Worm (Caenorhabditis elegans): ENCODE measurements around the gene fah-1.

Gene fah-1

ce11 chrX:6462479-6462878 lies 13.8 kb upstream of the fah-1 start:
- TF ChIP-seq F13C5.2 (tag; optimal IDR thresholded peaks at IDR 0.05) = no peak

ce11 chrX:6461729-6462128 lies 13.0 kb upstream of the fah-1 start, which contains the start of gene K04E7.1:
TSS of gene K04E7.1 (plus strand) at chrX:6462029.
- TF ChIP-seq F13C5.2 (tag; optimal IDR thresholded peaks at IDR 0.05) = no peak
- no peak for TF ChIP-seq ama-1 (optimal IDR thresholded peaks at IDR 0.05)

- TF ChIP-seq tbx-11 (GFP tag; IDR thresholded peaks at IDR 0.05) = no peak
- TF ChIP-seq scrt-1 (GFP tag; IDR thresholded peaks at IDR 0.05) = no peak
- TF ChIP-seq ceh-13 (GFP tag; optimal IDR thresholded peaks at IDR 0.05) = no peak
- no peak for TF ChIP-seq hnd-1 (tag; optimal IDR thresholded peaks at IDR 0.05)
- TF ChIP-seq ets-7 (tag; optimal IDR thresholded peaks at IDR 0.05) = no peak
- no peak for TF ChIP-seq ceh-36 (tag; optimal IDR thresholded peaks at IDR 0.05)
- TF ChIP-seq tra-4 (tag; optimal IDR thresholded peaks at IDR 0.05) = no peak
- TF ChIP-seq hmbx-1 (tag; optimal IDR thresholded peaks at IDR 0.05) = no peak
Observed at ce11 chrX:6460123-6460522, 11.4 kb upstream of the fah-1 start.

DNA sequence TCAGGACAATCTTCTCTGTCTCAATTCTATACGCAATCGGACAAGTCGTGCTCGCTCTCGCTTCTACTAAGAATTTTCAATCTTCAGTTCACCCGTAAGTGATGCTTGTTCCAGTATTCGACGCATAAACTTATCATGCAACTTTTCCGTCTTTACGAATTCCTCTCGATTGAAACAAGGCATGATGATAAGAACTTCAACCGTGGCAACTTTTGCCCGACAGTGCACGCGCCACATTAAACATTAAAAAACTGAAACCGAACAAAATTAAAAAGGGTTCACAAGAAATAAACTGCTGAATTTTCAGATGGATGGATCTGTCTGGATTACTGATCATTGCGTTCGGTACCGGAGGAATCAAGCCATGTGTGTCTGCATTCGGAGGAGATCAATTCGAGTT lies 9.8 kb upstream of the fah-1 start:
- TF ChIP-seq sea-1 (GFP tag; conservative IDR thresholded peaks at IDR 0.05) = no peak

DNA sequence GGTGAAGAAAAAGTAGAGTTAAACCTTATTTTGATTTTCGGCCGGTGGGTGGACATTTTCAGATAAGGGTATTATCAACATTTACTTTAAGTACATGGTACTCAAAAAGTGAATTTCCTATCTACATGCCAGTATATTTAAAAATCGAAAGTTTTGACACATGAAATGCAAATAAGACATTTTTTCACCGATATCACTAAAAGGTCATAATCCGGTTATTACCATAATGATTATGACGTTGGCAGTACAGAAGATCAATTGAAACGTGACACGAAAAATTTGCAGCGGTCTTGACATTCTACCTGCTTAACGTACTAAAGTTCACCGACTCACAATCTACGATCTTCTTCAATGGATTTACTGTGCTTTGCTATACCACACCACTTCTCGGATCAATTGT lies 9.3 kb upstream of the fah-1 start:
- TF ChIP-seq sea-1 (GFP tag; conservative IDR thresholded peaks at IDR 0.05) (no peak), scrt-1 (GFP tag; IDR thresholded peaks at IDR 0.05) (no peak), hnd-1 (tag; optimal IDR thresholded peaks at IDR 0.05) (no peak), hmbx-1 (tag; optimal IDR thresholded peaks at IDR 0.05) (no peak), pes-1 (GFP tag; IDR thresholded peaks at IDR 0.05) (no peak), flt-1 (GFP tag; IDR thresholded peaks at IDR 0.05) (no peak), aly-1 (tag; optimal IDR thresholded peaks at IDR 0.05) (no peak), F13C5.2 (tag; optimal IDR thresholded peaks at IDR 0.05) (no peak), ceh-36 (tag; optimal IDR thresholded peaks at IDR 0.05) (no peak), ets-7 (tag; optimal IDR thresholded peaks at IDR 0.05) (no peak), tbx-11 (GFP tag; IDR thresholded peaks at IDR 0.05) (no peak), ama-1 (optimal IDR thresholded peaks at IDR 0.05) (no peak)

DNA sequence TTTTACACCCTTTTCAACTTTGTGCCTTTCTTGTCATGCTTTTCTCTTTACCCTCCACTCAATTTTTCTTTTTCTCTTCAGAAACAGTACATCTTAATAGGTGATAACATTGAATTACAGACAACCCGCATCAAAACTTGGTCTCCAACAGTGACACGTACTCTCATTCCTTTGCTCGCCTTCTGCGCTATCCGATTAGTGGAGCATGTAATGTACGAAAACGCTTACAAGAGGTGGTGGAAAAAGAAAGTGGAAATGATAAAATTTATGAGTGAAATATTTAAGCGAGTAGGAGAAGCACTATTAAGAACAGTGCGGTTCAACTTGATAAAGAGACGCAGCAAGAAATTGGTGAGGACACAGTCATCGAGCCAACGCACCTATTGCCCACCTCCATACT lies 7.9 kb upstream of the fah-1 start, which contains the start of gene pept-1:
Gene pept-1 (plus strand): TSS at position 306 of the 400 bp plus-strand sequence.
- no peak for TF ChIP-seq tra-4 (tag; optimal IDR thresholded peaks at IDR 0.05)
- no peak for TF ChIP-seq ceh-13 (GFP tag; optimal IDR thresholded peaks at IDR 0.05)
- TF ChIP-seq ama-1 (optimal IDR thresholded peaks at IDR 0.05) = no peak
- no peak for TF ChIP-seq aly-1 (tag; optimal IDR thresholded peaks at IDR 0.05)
- TF ChIP-seq scrt-1 (GFP tag; IDR thresholded peaks at IDR 0.05) = no peak
- no peak for TF ChIP-seq ets-7 (tag; optimal IDR thresholded peaks at IDR 0.05)
- TF ChIP-seq tbx-37 (GFP tag; conservative IDR thresholded peaks at IDR 0.05) = no peak
- no peak for TF ChIP-seq tbx-11 (GFP tag; IDR thresholded peaks at IDR 0.05)
- TF ChIP-seq F13C5.2 (tag; optimal IDR thresholded peaks at IDR 0.05) = no peak
- no peak for TF ChIP-seq B0310.2 (tag; optimal IDR thresholded peaks at IDR 0.05)
- TF ChIP-seq flt-1 (GFP tag; IDR thresholded peaks at IDR 0.05) = no peak
- TF ChIP-seq hmbx-1 (tag; optimal IDR thresholded peaks at IDR 0.05) = no peak
- no peak for TF ChIP-seq hmg-4 (GFP tag; optimal IDR thresholded peaks at IDR 0.05)
- TF ChIP-seq ceh-36 (tag; optimal IDR thresholded peaks at IDR 0.05) = no peak
- no peak for TF ChIP-seq sea-1 (GFP tag; conservative IDR thresholded peaks at IDR 0.05)

- no peak for TF ChIP-seq pes-1 (GFP tag; IDR thresholded peaks at IDR 0.05)
- TF ChIP-seq aly-1 (tag; optimal IDR thresholded peaks at IDR 0.05) = no peak
- TF ChIP-seq tbx-11 (GFP tag; IDR thresholded peaks at IDR 0.05) = no peak
- TF ChIP-seq ama-1 (optimal IDR thresholded peaks at IDR 0.05) = no peak
Observed at ce11 chrX:6455157-6455556, 6.4 kb upstream of the fah-1 start, which contains the start of gene nas-33. TSS of gene nas-33 (minus strand) at chrX:6455257.

ce11 chrX:6450839-6451491 lies 2.2 kb upstream of the fah-1 start, which contains the start of the genes grl-6 and K10C2.6:
TSS of gene grl-6 (minus strand) at chrX:6450939.
TSS of gene K10C2.6 (plus strand) at chrX:6451441.
- TF ChIP-seq tbx-37 (GFP tag; conservative IDR thresholded peaks at IDR 0.05) (no peak), flt-1 (GFP tag; IDR thresholded peaks at IDR 0.05) (no peak), ceh-13 (GFP tag; optimal IDR thresholded peaks at IDR 0.05) (no peak), hnd-1 (tag; optimal IDR thresholded peaks at IDR 0.05) (no peak), F13C5.2 (tag; optimal IDR thresholded peaks at IDR 0.05) (no peak), ama-1 (optimal IDR thresholded peaks at IDR 0.05) (no peak), ceh-36 (tag; optimal IDR thresholded peaks at IDR 0.05) (no peak), aly-1 (tag; optimal IDR thresholded peaks at IDR 0.05) (no peak), hmg-4 (GFP tag; optimal IDR thresholded peaks at IDR 0.05) (no peak), ets-7 (tag; optimal IDR thresholded peaks at IDR 0.05) (no peak), pes-1 (GFP tag; IDR thresholded peaks at IDR 0.05) (no peak), B0310.2 (tag; optimal IDR thresholded peaks at IDR 0.05) (no peak), sea-1 (GFP tag; conservative IDR thresholded peaks at IDR 0.05) (no peak), scrt-1 (GFP tag; IDR thresholded peaks at IDR 0.05) (no peak)

DNA sequence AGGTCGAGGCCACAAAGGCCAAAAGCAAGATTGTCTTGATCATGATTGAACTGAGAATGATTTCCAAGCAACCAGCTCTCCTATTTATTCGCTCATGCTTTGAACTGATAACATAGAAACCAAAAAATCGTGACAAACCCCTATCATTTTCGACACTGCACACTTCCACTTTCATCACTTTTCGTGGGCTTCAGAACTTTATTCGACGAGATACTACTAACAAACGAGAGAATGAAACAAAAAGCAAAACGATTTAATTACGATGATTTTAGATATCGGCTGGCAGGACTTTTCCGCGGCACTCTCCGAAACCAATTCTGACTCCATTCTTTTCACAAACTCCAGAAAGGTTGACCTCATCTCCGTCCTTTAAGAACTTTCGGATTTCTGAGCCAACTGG lies 2.2 kb downstream of the fah-1 start, which contains the start of gene asp-14:
Gene asp-14 (minus strand): TSS at position 101 of the 400 bp plus-strand sequence.
- TF ChIP-seq B0310.2 (tag; optimal IDR thresholded peaks at IDR 0.05) = no peak
- no peak for TF ChIP-seq aly-1 (tag; optimal IDR thresholded peaks at IDR 0.05)
- TF ChIP-seq hmg-4 (GFP tag; optimal IDR thresholded peaks at IDR 0.05) = no peak
- TF ChIP-seq hnd-1 (tag; optimal IDR thresholded peaks at IDR 0.05) = no peak
- TF ChIP-seq tbx-37 (GFP tag; conservative IDR thresholded peaks at IDR 0.05) = no peak
- no peak for TF ChIP-seq hmbx-1 (tag; optimal IDR thresholded peaks at IDR 0.05)
- no peak for TF ChIP-seq tra-4 (tag; optimal IDR thresholded peaks at IDR 0.05)
- no peak for TF ChIP-seq pes-1 (GFP tag; IDR thresholded peaks at IDR 0.05)
- no peak for TF ChIP-seq ama-1 (optimal IDR thresholded peaks at IDR 0.05)
- no peak for TF ChIP-seq tbx-11 (GFP tag; IDR thresholded peaks at IDR 0.05)
- no peak for TF ChIP-seq ceh-13 (GFP tag; optimal IDR thresholded peaks at IDR 0.05)
- TF ChIP-seq sea-1 (GFP tag; conservative IDR thresholded peaks at IDR 0.05) = no peak

All from whole organism, early embryonic.